Worm (Caenorhabditis elegans): ENCODE measurements around the gene elt-2.

elt-2 gene

ce11 chrX:10527414-10527813 lies 46.4 kb downstream of the elt-2 start:
- TF ChIP-seq sma-9 (GFP tag; optimal IDR thresholded peaks at IDR 0.05) (peak; percentile 42), sma-9 (tag; optimal IDR thresholded peaks at IDR 0.05) (no peak), fos-1 (tag; optimal IDR thresholded peaks at IDR 0.05) (peak; percentile 13), ztf-4 (tag; optimal IDR thresholded peaks at IDR 0.05) (no peak)

- TF ChIP-seq lsy-2 (tag; optimal IDR thresholded peaks at IDR 0.05) = no peak
- peak; percentile 38 for TF ChIP-seq fos-1 (tag; optimal IDR thresholded peaks at IDR 0.05)
- no peak for TF ChIP-seq mdl-1 (tag; optimal IDR thresholded peaks at IDR 0.05)
- no peak for TF ChIP-seq Y55F3AM.14 (GFP tag; optimal IDR thresholded peaks at IDR 0.05)
- no peak for TF ChIP-seq C34F6.9 (tag; optimal IDR thresholded peaks at IDR 0.05)
Observed at ce11 chrX:10528993-10529392, 48.0 kb downstream of the elt-2 start, which contains the start of the genes F14F3.5 and slcf-1. TSS of gene F14F3.5 (minus strand) at chrX:10529226. TSS of gene slcf-1 (plus strand) at chrX:10529294.

- no peak for TF ChIP-seq mbf-1 (tag; optimal IDR thresholded peaks at IDR 0.05)
- TF ChIP-seq fos-1 (tag; optimal IDR thresholded peaks at IDR 0.05) = peak; percentile 74
- TF ChIP-seq skn-1 (tag; optimal IDR thresholded peaks at IDR 0.05) = peak; percentile 55
- peak; percentile 52 for TF ChIP-seq F13H6.1 (tag; optimal IDR thresholded peaks at IDR 0.05)
- peak; percentile 68 for TF ChIP-seq sma-9 (GFP tag; optimal IDR thresholded peaks at IDR 0.05)
- TF ChIP-seq sma-9 (tag; optimal IDR thresholded peaks at IDR 0.05) = no peak
Observed at ce11 chrX:10532180-10532833, 51.3 kb downstream of the elt-2 start.

Data from whole organism, L2 larva.